Worm (Caenorhabditis elegans) whole organism, L1 larva: ENCODE data around the gene Y38F2AR.10.

ENCODE experiments used
- dpl-1 ChIP-seq, 3 experiments: fragments of 150-350 bp in 2 of 3; sonication (generic microtip) in 1 of 3; optimal IDR thresholded peaks; 2 replicates each; lab custom pipeline; 2014 to 2017; ENCODE audit warnings: missing biosample characterization in 3 of 3, missing genetic modification characterization in 3 of 3, missing genetic modification reagents in 3 of 3

The Y38F2AR.10 gene

ce11 chrIV:2348862-2349321 lies 50.4 kb downstream of the Y38F2AR.10 start, which contains the start of the genes ppgn-1 and tftc-1 (continued):
- TF ChIP-seq dpl-1 (GFP tag; optimal IDR thresholded peaks at IDR 0.05; lab: Kevin White, UChicago): peak; percentile 40 to 72 (median 71)
